Worm (Caenorhabditis elegans) whole organism, L3 larva: ENCODE results near the gene acs-20.
A peak's percentile ranks its signal among the peaks of the same experiment; 100 is the strongest.

Experiments
- ZK546.5 ChIP-seq: sonication (generic microtip); optimal IDR thresholded peaks from 2 replicates; lab custom pipeline; 2017; ENCODE audit warnings: missing biosample characterization, missing genetic modification characterization
- ama-1 ChIP-seq: fragments of 150-350 bp; optimal IDR thresholded peaks from 2 replicates; lab custom pipeline; 2018
- elt-3 ChIP-seq, 3 experiments: fragments of 150-350 bp in 1 of 3; sonication (generic microtip) in 2 of 3; optimal IDR thresholded peaks; 2 replicates in 2 of 3; 4 replicates in 1 of 3; lab custom pipeline; 2014 to 2017; ENCODE audit warnings: missing biosample characterization in 3 of 3, missing genetic modification characterization in 3 of 3
- lin-15B ChIP-seq: fragments of 150-350 bp; optimal IDR thresholded peaks from 2 replicates; lab custom pipeline; 2014; ENCODE audit warnings: missing biosample characterization, missing genetic modification characterization
- nfya-1 ChIP-seq: sonication (generic microtip); optimal IDR thresholded peaks from 2 replicates; lab custom pipeline; 2017; ENCODE audit warnings: missing genetic modification characterization, mild to moderate bottlenecking, missing compliant biosample characterization, antibody characterized with exemption, moderate library complexity; ENCODE audit not compliant: insufficient read depth
- nhr-11 ChIP-seq: fragments of 150-350 bp; optimal IDR thresholded peaks from 2 replicates; lab custom pipeline; 2014; ENCODE audit warnings: missing biosample characterization, missing genetic modification characterization
- pqm-1 ChIP-seq: fragments of 150-350 bp; optimal IDR thresholded peaks from 2 replicates; lab custom pipeline; 2017; ENCODE audit warnings: missing biosample characterization, missing genetic modification characterization, inconsistent platforms
- snpc-4 ChIP-seq: fragments of 150-350 bp; optimal IDR thresholded peaks from 2 replicates; lab custom pipeline; 2014; ENCODE audit warnings: missing biosample characterization, missing genetic modification characterization

ce11 chrIV:12371879-12372278, 26.6 kb downstream of the acs-20 start, which contains the start of gene wdr-46:
- TF ChIP-seq lin-15B (tag; lab: Kevin White, UChicago) (peak; percentile 79), snpc-4 (no peak), pqm-1 (tag; lab: Kevin White, UChicago) (peak; percentile 57), nhr-11 (no peak), elt-3 (tag; optimal IDR thresholded peaks at IDR 0.05; lab: Kevin White, UChicago) (no peak), ama-1 (lab: Kevin White, UChicago) (peak; percentile 77), ZK546.5 (peak; percentile 38), nfya-1 (tag; lab: Kevin White, UChicago) (peak; percentile 95)
